Worm (Caenorhabditis elegans): ENCODE results near the gene Y38C1AA.1.

The Y38C1AA.1 gene

DNA sequence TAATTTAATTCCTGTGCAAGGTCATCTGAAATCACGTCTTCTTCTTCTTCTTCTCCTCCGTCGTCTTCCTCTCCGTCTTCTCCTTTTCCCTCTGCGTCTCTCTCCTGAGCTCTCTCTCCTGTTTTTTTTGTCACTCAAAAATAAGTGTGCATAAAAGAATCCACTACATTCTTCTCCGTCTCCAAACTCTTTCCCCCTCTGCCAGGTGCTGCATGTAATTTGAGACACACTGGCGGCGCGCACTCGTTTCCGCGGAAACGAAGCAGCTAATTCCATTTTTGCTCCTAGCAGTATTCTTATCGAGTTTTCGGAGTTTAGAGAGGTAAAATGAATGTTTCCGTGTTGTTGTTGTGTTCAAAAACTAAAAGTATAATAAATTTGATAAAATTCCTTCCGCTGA, 21.9 kb upstream of the Y38C1AA.1 start:
- peak; percentile 23 for TF ChIP-seq hlh-1 (tag; optimal IDR thresholded peaks at IDR 0.05)
- TF ChIP-seq drap-1 (GFP tag; optimal IDR thresholded peaks at IDR 0.05) = no peak
- TF ChIP-seq ces-1 (GFP tag; optimal IDR thresholded peaks at IDR 0.05) = peak; percentile 71
- no peak for TF ChIP-seq sptf-1 (tag; optimal IDR thresholded peaks at IDR 0.05)

DNA sequence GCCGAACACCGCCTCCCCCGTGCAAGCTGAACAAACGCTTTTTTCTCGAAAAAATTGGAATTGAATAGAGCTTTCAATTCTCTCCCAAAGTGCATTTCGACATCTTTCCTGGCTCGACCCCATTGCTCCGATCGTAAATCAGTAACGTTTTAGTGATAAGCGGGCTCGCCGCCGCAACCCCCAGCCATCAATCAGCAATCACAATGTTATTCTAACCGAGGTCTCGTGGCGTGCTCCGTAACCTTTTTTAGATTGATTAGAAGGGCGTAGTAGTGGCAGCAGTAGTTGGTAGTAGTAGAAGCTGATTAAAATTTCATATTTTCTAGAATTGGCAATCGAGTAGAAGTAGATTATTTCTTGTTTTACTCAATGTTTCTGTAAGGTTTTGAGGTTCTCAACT, 20.6 kb upstream of the Y38C1AA.1 start:
- TF ChIP-seq pha-4 (tag; optimal IDR thresholded peaks at IDR 0.05) (no peak), unc-120 (tag; optimal IDR thresholded peaks at IDR 0.05; ENCODE audit: poor library complexity, severe bottlenecking) (no peak), sem-2 (GFP tag; optimal IDR thresholded peaks at IDR 0.05) (no peak), nhr-28 (tag; optimal IDR thresholded peaks at IDR 0.05) (no peak), blmp-1 (tag; optimal IDR thresholded peaks at IDR 0.05) (no peak), ceh-83 (GFP tag; optimal IDR thresholded peaks at IDR 0.05) (no peak), nhr-76 (tag; optimal IDR thresholded peaks at IDR 0.05) (no peak), lin-13 (tag; optimal IDR thresholded peaks at IDR 0.05) (no peak), hlh-1 (tag; optimal IDR thresholded peaks at IDR 0.05) (no peak), snpc-4 (tag; optimal IDR thresholded peaks at IDR 0.05) (no peak), unc-39 (tag; optimal IDR thresholded peaks at IDR 0.05) (no peak), zip-8 (tag; optimal IDR thresholded peaks at IDR 0.05) (no peak), cnd-1 (tag; optimal IDR thresholded peaks at IDR 0.05) (no peak), sptf-1 (tag; optimal IDR thresholded peaks at IDR 0.05) (no peak), lin-32 (GFP tag; optimal IDR thresholded peaks at IDR 0.05) (no peak), ham-2 (GFP tag; optimal IDR thresholded peaks at IDR 0.05) (no peak), tbx-8 (GFP tag; optimal IDR thresholded peaks at IDR 0.05) (no peak), elt-1 (tag; optimal IDR thresholded peaks at IDR 0.05; ENCODE audit: borderline replicate concordance, insufficient read depth) (no peak), nhr-237 (tag; optimal IDR thresholded peaks at IDR 0.05) (no peak)

DNA sequence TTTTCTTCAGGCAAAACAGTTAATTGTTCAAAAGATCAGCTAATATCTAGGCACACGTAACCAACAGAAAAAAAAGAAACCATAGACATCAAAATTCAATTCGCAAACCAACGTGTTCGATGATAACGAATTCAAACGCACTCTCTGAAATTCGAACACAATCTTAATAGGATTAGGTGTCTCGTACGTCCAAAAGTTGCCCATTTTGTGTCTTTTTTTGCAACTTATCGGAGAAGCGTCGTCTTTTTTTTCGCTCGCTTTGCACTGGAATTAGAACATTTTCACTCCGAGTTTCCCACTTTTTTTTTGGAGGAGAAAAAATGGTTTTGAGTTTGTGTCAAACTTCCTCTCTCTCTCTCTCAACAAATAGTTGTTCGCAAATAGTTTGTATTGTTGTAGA, 18.9 kb upstream of the Y38C1AA.1 start:
- TF ChIP-seq ceh-39 (tag; optimal IDR thresholded peaks at IDR 0.05) = no peak
- TF ChIP-seq nhr-237 (tag; optimal IDR thresholded peaks at IDR 0.05) = no peak
- TF ChIP-seq lsy-2 (tag; optimal IDR thresholded peaks at IDR 0.05) = no peak
- TF ChIP-seq ham-2 (GFP tag; optimal IDR thresholded peaks at IDR 0.05) = no peak

DNA sequence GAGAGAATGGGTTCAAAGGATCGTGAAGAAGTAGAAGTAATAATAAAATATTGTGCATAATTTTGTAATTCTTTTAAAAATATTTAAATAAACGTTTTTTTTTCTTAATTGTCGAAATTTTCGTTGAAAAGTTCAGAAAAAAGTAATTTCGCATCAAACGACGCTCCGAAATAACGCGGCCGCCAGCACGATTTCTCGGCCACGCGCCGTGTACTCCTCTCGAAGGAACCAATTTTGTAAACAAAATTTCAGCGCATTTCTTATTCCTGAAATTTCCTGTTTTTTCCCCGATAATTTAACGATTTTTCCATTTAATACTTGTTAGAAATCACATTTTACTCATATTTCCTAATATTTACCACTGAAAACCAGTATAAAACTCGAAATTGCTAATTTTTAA, 15.9 kb upstream of the Y38C1AA.1 start, which contains the start of gene Y38C1AA.12:
Y38C1AA.12 (plus strand) TSS at position 211 of the 400 bp plus-strand sequence.
- TF ChIP-seq lin-13 (tag; optimal IDR thresholded peaks at IDR 0.05) (peak; percentile 47), ham-2 (GFP tag; optimal IDR thresholded peaks at IDR 0.05) (no peak), tbx-8 (GFP tag; optimal IDR thresholded peaks at IDR 0.05) (no peak), sptf-1 (tag; optimal IDR thresholded peaks at IDR 0.05) (peak; percentile 68), snpc-4 (tag; optimal IDR thresholded peaks at IDR 0.05) (no peak), nhr-237 (tag; optimal IDR thresholded peaks at IDR 0.05) (peak; percentile 35), ztf-11 (tag; optimal IDR thresholded peaks at IDR 0.05) (no peak), cnd-1 (tag; optimal IDR thresholded peaks at IDR 0.05) (peak; percentile 40), unc-62 (GFP tag; optimal IDR thresholded peaks at IDR 0.05) (no peak), ceh-39 (tag; optimal IDR thresholded peaks at IDR 0.05) (no peak), nhr-12 (tag; optimal IDR thresholded peaks at IDR 0.05) (no peak), elt-3 (tag; optimal IDR thresholded peaks at IDR 0.05) (no peak), pha-4 (tag; optimal IDR thresholded peaks at IDR 0.05) (peak; percentile 61), ceh-83 (GFP tag; optimal IDR thresholded peaks at IDR 0.05) (peak; percentile 11), mab-5 (tag; optimal IDR thresholded peaks at IDR 0.05) (no peak), blmp-1 (tag; optimal IDR thresholded peaks at IDR 0.05) (no peak), hlh-1 (tag; optimal IDR thresholded peaks at IDR 0.05) (no peak), sem-2 (GFP tag; optimal IDR thresholded peaks at IDR 0.05) (no peak), lsy-2 (tag; optimal IDR thresholded peaks at IDR 0.05) (peak; percentile 59), mls-2 (tag; optimal IDR thresholded peaks at IDR 0.05) (peak; percentile 69), nhr-76 (tag; optimal IDR thresholded peaks at IDR 0.05) (no peak), lin-32 (GFP tag; optimal IDR thresholded peaks at IDR 0.05) (peak; percentile 6), bed-3 (GFP tag; optimal IDR thresholded peaks at IDR 0.05) (no peak), unc-39 (tag; optimal IDR thresholded peaks at IDR 0.05) (no peak), zip-8 (tag; optimal IDR thresholded peaks at IDR 0.05) (no peak), M03D4.4 (tag; optimal IDR thresholded peaks at IDR 0.05) (peak; percentile 36), mep-1 (tag; optimal IDR thresholded peaks at IDR 0.05) (peak; percentile 17), drap-1 (GFP tag; optimal IDR thresholded peaks at IDR 0.05) (peak; percentile 24), ces-1 (GFP tag; optimal IDR thresholded peaks at IDR 0.05) (peak; percentile 19), elt-1 (tag; optimal IDR thresholded peaks at IDR 0.05; ENCODE audit: borderline replicate concordance, insufficient read depth) (no peak)

DNA sequence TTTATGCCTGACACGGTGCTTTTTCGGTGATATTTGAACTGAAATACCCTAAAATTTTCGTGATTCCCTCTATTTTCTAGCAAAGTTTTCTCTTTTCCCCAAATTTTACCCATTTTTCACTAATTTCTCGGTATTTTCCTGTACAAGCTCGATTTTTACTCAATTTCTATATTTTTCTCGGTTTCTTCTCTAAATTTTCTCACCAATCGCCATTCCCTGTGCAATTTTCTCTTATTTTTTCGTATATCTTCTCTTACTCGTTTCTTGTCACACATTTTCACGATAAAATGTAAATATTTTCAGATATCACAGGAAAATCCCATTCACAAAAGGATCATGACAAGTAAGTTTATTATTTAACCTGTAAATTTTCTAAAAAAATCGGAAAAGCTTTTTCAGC, 13.5 kb upstream of the Y38C1AA.1 start, which contains the start of gene csn-3:
csn-3 (plus strand) TSS at position 301 of the 400 bp plus-strand sequence.
- TF ChIP-seq elt-3 (tag; optimal IDR thresholded peaks at IDR 0.05) (no peak), elt-1 (tag; optimal IDR thresholded peaks at IDR 0.05; ENCODE audit: borderline replicate concordance, insufficient read depth) (no peak), bed-3 (GFP tag; optimal IDR thresholded peaks at IDR 0.05) (no peak), snpc-4 (tag; optimal IDR thresholded peaks at IDR 0.05) (no peak), mep-1 (tag; optimal IDR thresholded peaks at IDR 0.05) (no peak), mls-2 (tag; optimal IDR thresholded peaks at IDR 0.05) (no peak), mab-5 (tag; optimal IDR thresholded peaks at IDR 0.05) (no peak), nhr-12 (tag; optimal IDR thresholded peaks at IDR 0.05) (no peak), cnd-1 (tag; optimal IDR thresholded peaks at IDR 0.05) (no peak)
